Worm (Caenorhabditis elegans): ENCODE measurements around the gene F40G9.18.
A peak's percentile ranks its signal among the peaks of the same experiment; 100 is the strongest.

F40G9.18 gene

ce11 chrIII:156645-157044, 12.7 kb downstream of the F40G9.18 start, which contains the start of the genes zig-13 and ver-1:
Gene zig-13 (minus strand): TSS chrIII:156745.
Gene ver-1 (plus strand): TSS chrIII:156824.
- no peak for TF ChIP-seq lin-29 (GFP tag; IDR thresholded peaks at IDR 0.05)
- TF ChIP-seq daf-8 (GFP tag; IDR thresholded peaks at IDR 0.05) = no peak
- no peak for TF ChIP-seq F49E8.2 (tag; optimal IDR thresholded peaks at IDR 0.05; ENCODE audit: borderline replicate concordance)
- no peak for TF ChIP-seq nhr-48 (tag; optimal IDR thresholded peaks at IDR 0.05)
- no peak for TF ChIP-seq F44E2.7 (GFP tag; IDR thresholded peaks at IDR 0.05)
- TF ChIP-seq pqm-1 (tag; optimal IDR thresholded peaks at IDR 0.05) = no peak
- no peak for TF ChIP-seq mdl-1 (tag; optimal IDR thresholded peaks at IDR 0.05)
- TF ChIP-seq jun-1 (tag; optimal IDR thresholded peaks at IDR 0.05) = no peak
- no peak for TF ChIP-seq zag-1 (tag; optimal IDR thresholded peaks at IDR 0.05)
- no peak for TF ChIP-seq F26F4.8 (GFP tag; conservative IDR thresholded peaks at IDR 0.05)
- no peak for TF ChIP-seq ceh-82 (tag; optimal IDR thresholded peaks at IDR 0.05)
- no peak for TF ChIP-seq mes-2 (tag; optimal IDR thresholded peaks at IDR 0.05; ENCODE audit: poor library complexity, severe bottlenecking)
- TF ChIP-seq dmd-8 (GFP tag; IDR thresholded peaks at IDR 0.05) = no peak
- TF ChIP-seq snpc-4 (tag; optimal IDR thresholded peaks at IDR 0.05) = no peak
- TF ChIP-seq egl-43 (GFP tag; IDR thresholded peaks at IDR 0.05) = no peak

ce11 chrIII:154168-154567, 15.2 kb downstream of the F40G9.18 start:
- TF ChIP-seq nhr-111 (GFP tag; optimal IDR thresholded peaks at IDR 0.05) = no peak
- no peak for TF ChIP-seq F10B5.3 (tag; optimal IDR thresholded peaks at IDR 0.05)
- TF ChIP-seq D1046.2 (GFP tag; IDR thresholded peaks at IDR 0.05) = no peak
- TF ChIP-seq dmd-8 (GFP tag; IDR thresholded peaks at IDR 0.05) = no peak
- no peak for TF ChIP-seq ceh-82 (tag; optimal IDR thresholded peaks at IDR 0.05)
- TF ChIP-seq nhr-48 (tag; optimal IDR thresholded peaks at IDR 0.05) = peak; percentile 1
- no peak for TF ChIP-seq lin-29 (GFP tag; IDR thresholded peaks at IDR 0.05)
- TF ChIP-seq duxl-1 (tag; optimal IDR thresholded peaks at IDR 0.05; ENCODE audit: poor library complexity) = no peak
- TF ChIP-seq unc-39 (tag; optimal IDR thresholded peaks at IDR 0.05) = no peak
- no peak for TF ChIP-seq mep-1 (tag; optimal IDR thresholded peaks at IDR 0.05)
- no peak for TF ChIP-seq lin-39 (tag; optimal IDR thresholded peaks at IDR 0.05)
- TF ChIP-seq hlh-11 (tag; optimal IDR thresholded peaks at IDR 0.05) = peak; percentile 92
- TF ChIP-seq nhr-42 (GFP tag; IDR thresholded peaks at IDR 0.05) = no peak
- no peak for TF ChIP-seq zag-1 (tag; optimal IDR thresholded peaks at IDR 0.05)
- peak; percentile 64; the same call in 1 of the 2 replicates for TF ChIP-seq ceh-20 (GFP tag; IDR thresholded peaks at IDR 0.05)
- TF ChIP-seq tra-1 (GFP tag; IDR thresholded peaks at IDR 0.05) = peak; percentile 91
- TF ChIP-seq arid-1 (GFP tag; conservative IDR thresholded peaks at IDR 0.05) = no peak
- no peak for TF ChIP-seq egl-27 (tag; optimal IDR thresholded peaks at IDR 0.05)
- TF ChIP-seq spr-1 (tag; optimal IDR thresholded peaks at IDR 0.05) = no peak
- no peak for TF ChIP-seq snpc-1.2 (GFP tag; IDR thresholded peaks at IDR 0.05)
- TF ChIP-seq nhr-10 (tag; optimal IDR thresholded peaks at IDR 0.05) = no peak
- no peak for TF ChIP-seq fos-1 (tag; optimal IDR thresholded peaks at IDR 0.05)
- 0 out of 2 replicates have a peak, but pooled peaks have one; percentile 19 for TF ChIP-seq T26A8.4 (GFP tag; IDR thresholded peaks at IDR 0.05)
- TF ChIP-seq Y5F2A.4 (GFP tag; optimal IDR thresholded peaks at IDR 0.05) = no peak
- no peak for TF ChIP-seq madf-9 (GFP tag; conservative IDR thresholded peaks at IDR 0.05)
- peak in 1 of 2 experiments; percentile 35 for TF ChIP-seq mdl-1 (tag; optimal IDR thresholded peaks at IDR 0.05)
- TF ChIP-seq Y105C5A.15 (GFP tag; IDR thresholded peaks at IDR 0.05) = no peak
- TF ChIP-seq pqm-1 (tag; optimal IDR thresholded peaks at IDR 0.05) = peak; percentile 100
- no peak for TF ChIP-seq ceh-44 (GFP tag; IDR thresholded peaks at IDR 0.05)
- TF ChIP-seq nhr-41 (GFP tag; IDR thresholded peaks at IDR 0.05) = peak; percentile 100
- TF ChIP-seq nhr-6 (tag; optimal IDR thresholded peaks at IDR 0.05) = peak; percentile 83
- TF ChIP-seq mes-2 (tag; optimal IDR thresholded peaks at IDR 0.05; ENCODE audit: poor library complexity, severe bottlenecking) = no peak
- peak; percentile 99 for TF ChIP-seq nhr-28 (tag; optimal IDR thresholded peaks at IDR 0.05)
- TF ChIP-seq dmd-6 (GFP tag; IDR thresholded peaks at IDR 0.05) = peak; percentile 98
- TF ChIP-seq nhr-77 (tag; optimal IDR thresholded peaks at IDR 0.05) = peak; percentile 94
- no peak for TF ChIP-seq lim-7 (GFP tag; IDR thresholded peaks at IDR 0.05)
- TF ChIP-seq ces-1 (GFP tag; optimal IDR thresholded peaks at IDR 0.05) = no peak
- TF ChIP-seq lin-1 (GFP tag; IDR thresholded peaks at IDR 0.05) = peak; percentile 96
- peak; percentile 94 for TF ChIP-seq php-3 (GFP tag; IDR thresholded peaks at IDR 0.05)
- peak; percentile 95 for TF ChIP-seq dve-1 (tag; optimal IDR thresholded peaks at IDR 0.05; ENCODE audit: insufficient read depth)
- no peak for TF ChIP-seq zfp-2 (tag; optimal IDR thresholded peaks at IDR 0.05)
- TF ChIP-seq zip-2 (tag; optimal IDR thresholded peaks at IDR 0.05) = peak; percentile 13
